Worm (Caenorhabditis elegans) whole organism, L4 larva: Measurements from ENCODE around the gene vgln-1.

Experiments used
- D1046.2 ChIP-seq: fragments of 200-800 bp; sonication (Bioruptor generic); IDR thresholded peaks from 2 replicates; pipeline ENCODE4 v1.3.6; 2022; ENCODE audit warnings: missing genetic modification characterization, missing compliant biosample characterization
- F10B5.3 ChIP-seq: sonication (generic microtip); optimal IDR thresholded peaks from 2 replicates; lab custom pipeline; 2016; ENCODE audit warnings: mild to moderate bottlenecking, missing genetic modification characterization, missing compliant biosample characterization
- F26F4.8 ChIP-seq: fragments of 200-800 bp; sonication (Bioruptor generic); conservative IDR thresholded peaks from 2 replicates; pipeline ENCODE4 v1.3.6; 2022; ENCODE audit warnings: missing genetic modification characterization, missing compliant biosample characterization
- T20F7.1 ChIP-seq: fragments of 200-800 bp; sonication (Bioruptor generic); optimal IDR thresholded peaks from 2 replicates; lab custom pipeline; 2018; ENCODE audit warnings: mild to moderate bottlenecking, missing genetic modification characterization, missing compliant biosample characterization
- Y105C5A.15 ChIP-seq: fragments of 200-800 bp; sonication (Bioruptor generic); IDR thresholded peaks from 2 replicates; pipeline ENCODE4 v1.3.6; 2022; ENCODE audit warnings: missing genetic modification characterization, missing compliant biosample characterization
- Y75B8A.6 ChIP-seq: fragments of 200-800 bp; sonication (Bioruptor generic); IDR thresholded peaks from 2 replicates; pipeline ENCODE4 v1.3.6; 2022; ENCODE audit warnings: missing genetic modification reagents, missing genetic modification characterization, missing compliant biosample characterization
- ZK546.5 ChIP-seq, 2 experiments: sonication (generic microtip); optimal IDR thresholded peaks; 2 replicates each; lab custom pipeline; 2017; ENCODE audit warnings: missing biosample characterization in 2 of 2, missing genetic modification characterization in 2 of 2
- aly-2 ChIP-seq: sonication (generic microtip); optimal IDR thresholded peaks from 2 replicates; lab custom pipeline; 2018; ENCODE audit warnings: missing biosample characterization, missing genetic modification characterization
- ceh-20 ChIP-seq: fragments of 200-800 bp; sonication (Bioruptor generic); IDR thresholded peaks from 2 replicates; pipeline ENCODE4 v1.3.6; 2022; ENCODE audit warnings: missing genetic modification reagents, missing genetic modification characterization, missing compliant biosample characterization
- ceh-44 ChIP-seq: fragments of 200-800 bp; sonication (Bioruptor generic); IDR thresholded peaks from 2 replicates; pipeline ENCODE4 v1.3.6; 2022; ENCODE audit warnings: missing genetic modification reagents, missing genetic modification characterization, missing compliant biosample characterization
- ceh-62 ChIP-seq: sonication (generic microtip); optimal IDR thresholded peaks from 2 replicates; lab custom pipeline; 2017; ENCODE audit warnings: missing biosample characterization, missing genetic modification characterization
- cey-2 ChIP-seq: sonication (generic microtip); optimal IDR thresholded peaks from 3 replicates; lab custom pipeline; 2017; ENCODE audit warnings: missing genetic modification characterization, mild to moderate bottlenecking, missing compliant biosample characterization, antibody characterized with exemption, borderline replicate concordance; ENCODE audit not compliant: insufficient read depth
- daf-16 ChIP-seq, 3 experiments: sonication (generic microtip); optimal IDR thresholded peaks; 2 replicates each; lab custom pipeline; 2016 to 2017; ENCODE audit warnings: missing genetic modification characterization in 3 of 3, missing genetic modification reagents in 3 of 3, mild to moderate bottlenecking in 2 of 3, missing compliant biosample characterization in 2 of 3, missing biosample characterization in 1 of 3, moderate library complexity in 1 of 3
- dmd-6 ChIP-seq: fragments of 200-800 bp; sonication (Bioruptor generic); IDR thresholded peaks from 2 replicates; pipeline ENCODE4 v1.3.6; 2022; ENCODE audit warnings: missing genetic modification reagents, missing genetic modification characterization, missing compliant biosample characterization
- duxl-1 ChIP-seq: sonication (generic microtip); optimal IDR thresholded peaks from 2 replicates; lab custom pipeline; 2016; ENCODE audit warnings: mild to moderate bottlenecking, missing genetic modification characterization, moderate library complexity, missing compliant biosample characterization; ENCODE audit not compliant: poor library complexity
- egl-43 ChIP-seq: fragments of 200-800 bp; sonication (Bioruptor generic); IDR thresholded peaks from 2 replicates; pipeline ENCODE4 v1.3.6; 2022; ENCODE audit warnings: missing genetic modification reagents, missing genetic modification characterization, missing compliant biosample characterization
- fkh-10 ChIP-seq: fragments of 150-350 bp; optimal IDR thresholded peaks from 2 replicates; lab custom pipeline; 2014; ENCODE audit warnings: missing biosample characterization, missing genetic modification reagents, missing genetic modification characterization
- fos-1 ChIP-seq: fragments of 150-350 bp; optimal IDR thresholded peaks from 2 replicates; lab custom pipeline; 2014; ENCODE audit warnings: missing biosample characterization, missing genetic modification characterization
- hlh-11 ChIP-seq: fragments of 200-800 bp; sonication (Bioruptor generic); optimal IDR thresholded peaks from 2 replicates; lab custom pipeline; 2018; ENCODE audit warnings: mild to moderate bottlenecking, missing genetic modification characterization, missing compliant biosample characterization
- hlh-30 ChIP-seq: sonication (generic microtip); optimal IDR thresholded peaks from 2 replicates; lab custom pipeline; 2017; ENCODE audit warnings: antibody characterized with exemption, mild to moderate bottlenecking, missing genetic modification characterization, missing compliant biosample characterization; ENCODE audit not compliant: insufficient read depth
- hmg-1.1 ChIP-seq: fragments of 200-800 bp; sonication (Bioruptor generic); IDR thresholded peaks from 2 replicates; pipeline ENCODE4 v1.3.6; 2022; ENCODE audit warnings: missing genetic modification reagents, missing genetic modification characterization, missing compliant biosample characterization
- jun-1 ChIP-seq: fragments of 150-350 bp; optimal IDR thresholded peaks from 2 replicates; lab custom pipeline; 2014; ENCODE audit warnings: missing biosample characterization, missing genetic modification reagents, missing genetic modification characterization
- lin-1 ChIP-seq: fragments of 200-800 bp; sonication (Bioruptor generic); IDR thresholded peaks from 2 replicates; pipeline ENCODE4 v1.3.6; 2022; ENCODE audit warnings: missing genetic modification reagents, missing genetic modification characterization, missing compliant biosample characterization
- lin-29 ChIP-seq: fragments of 200-800 bp; sonication (Bioruptor generic); IDR thresholded peaks from 2 replicates; pipeline ENCODE4 v1.3.6; 2022; ENCODE audit warnings: missing genetic modification reagents, missing genetic modification characterization, missing compliant biosample characterization
- lsy-2 ChIP-seq, 2 experiments: fragments of 150-350 bp in 1 of 2; sonication (generic microtip) in 1 of 2; optimal IDR thresholded peaks; 2 replicates each; lab custom pipeline; 2014 to 2017; ENCODE audit warnings: missing biosample characterization in 2 of 2, missing genetic modification characterization in 2 of 2
- mdt-29 ChIP-seq: fragments of 200-800 bp; sonication (Bioruptor generic); IDR thresholded peaks from 2 replicates; pipeline ENCODE4 v1.3.6; 2022; ENCODE audit warnings: missing genetic modification reagents, missing genetic modification characterization, missing compliant biosample characterization
- mep-1 ChIP-seq: fragments of 150-350 bp; sonication (generic microtip); optimal IDR thresholded peaks from 3 replicates; lab custom pipeline; 2014; ENCODE audit warnings: missing biosample characterization, missing genetic modification characterization
- mes-2 ChIP-seq: sonication (generic microtip); optimal IDR thresholded peaks from 2 replicates; lab custom pipeline; 2016; ENCODE audit warnings: missing genotype, mild to moderate bottlenecking, missing genetic modification characterization, missing compliant biosample characterization; ENCODE audit not compliant: poor library complexity, severe bottlenecking
- mxl-3 ChIP-seq: fragments of 200-800 bp; sonication (Bioruptor generic); optimal IDR thresholded peaks from 2 replicates; lab custom pipeline; 2018; ENCODE audit warnings: mild to moderate bottlenecking, missing genetic modification characterization, missing compliant biosample characterization
- nhr-10 ChIP-seq: fragments of 150-350 bp; optimal IDR thresholded peaks from 2 replicates; lab custom pipeline; 2014; ENCODE audit warnings: missing biosample characterization, missing genetic modification characterization
- nhr-237 ChIP-seq: sonication (generic microtip); optimal IDR thresholded peaks from 2 replicates; lab custom pipeline; 2017; ENCODE audit warnings: missing biosample characterization, missing genetic modification characterization
- nhr-25 ChIP-seq: sonication (generic microtip); optimal IDR thresholded peaks from 2 replicates; lab custom pipeline; 2017; ENCODE audit warnings: missing genetic modification characterization, mild to moderate bottlenecking, missing compliant biosample characterization, antibody characterized with exemption, moderate library complexity, borderline replicate concordance; ENCODE audit not compliant: insufficient read depth
- nhr-41 ChIP-seq: fragments of 200-800 bp; sonication (Bioruptor generic); IDR thresholded peaks from 2 replicates; pipeline ENCODE4 v1.3.6; 2022; ENCODE audit warnings: missing genetic modification reagents, missing genetic modification characterization, missing compliant biosample characterization
- nhr-48 ChIP-seq: sonication (generic microtip); optimal IDR thresholded peaks from 2 replicates; lab custom pipeline; 2016; ENCODE audit warnings: mild to moderate bottlenecking, missing genetic modification characterization, missing compliant biosample characterization
- nhr-76 ChIP-seq: fragments of 150-350 bp; optimal IDR thresholded peaks from 2 replicates; lab custom pipeline; 2014; ENCODE audit warnings: missing biosample characterization, missing genetic modification characterization
- nhr-77 ChIP-seq: fragments of 150-350 bp; optimal IDR thresholded peaks from 2 replicates; lab custom pipeline; 2014; ENCODE audit warnings: missing biosample characterization, missing genetic modification characterization
- php-3 ChIP-seq: fragments of 200-800 bp; sonication (Bioruptor generic); IDR thresholded peaks from 2 replicates; pipeline ENCODE4 v1.3.6; 2022; ENCODE audit warnings: missing genetic modification reagents, missing genetic modification characterization, missing compliant biosample characterization
- pqm-1 ChIP-seq: sonication (generic microtip); optimal IDR thresholded peaks from 2 replicates; lab custom pipeline; 2017; ENCODE audit warnings: missing biosample characterization, missing genetic modification characterization
- set-16 ChIP-seq: fragments of 200-800 bp; sonication (Bioruptor generic); IDR thresholded peaks from 2 replicates; pipeline ENCODE4 v1.3.6; 2022; ENCODE audit warnings: missing genetic modification reagents, missing genetic modification characterization, missing compliant biosample characterization
- snpc-1.2 ChIP-seq: fragments of 200-800 bp; sonication (Bioruptor generic); IDR thresholded peaks from 2 replicates; pipeline ENCODE4 v1.3.6; 2022; ENCODE audit warnings: missing genetic modification reagents, missing genetic modification characterization, missing compliant biosample characterization
- spr-3 ChIP-seq: fragments of 200-800 bp; sonication (Bioruptor generic); optimal IDR thresholded peaks from 2 replicates; lab custom pipeline; 2018; ENCODE audit warnings: mild to moderate bottlenecking, missing genetic modification characterization, missing compliant biosample characterization
- tag-97 ChIP-seq: fragments of 200-800 bp; sonication (Bioruptor generic); IDR thresholded peaks from 2 replicates; pipeline ENCODE4 v1.3.6; 2022; ENCODE audit warnings: missing genetic modification characterization, missing compliant biosample characterization
- tra-1 ChIP-seq: fragments of 200-800 bp; sonication (Bioruptor generic); IDR thresholded peaks from 2 replicates; pipeline ENCODE4 v1.3.6; 2022; ENCODE audit warnings: missing genetic modification reagents, missing genetic modification characterization, missing compliant biosample characterization
- unc-130 ChIP-seq: sonication (generic microtip); optimal IDR thresholded peaks from 2 replicates; lab custom pipeline; 2016; ENCODE audit warnings: missing genetic modification reagents, missing genetic modification characterization, missing compliant biosample characterization
- zag-1 ChIP-seq: fragments of 150-350 bp; optimal IDR thresholded peaks from 2 replicates; lab custom pipeline; 2014; ENCODE audit warnings: missing biosample characterization, missing genetic modification characterization
- zfp-3 ChIP-seq: fragments of 200-800 bp; sonication (Bioruptor generic); conservative IDR thresholded peaks from 2 replicates; pipeline ENCODE4 v1.3.6; 2022; ENCODE audit warnings: missing genetic modification reagents, missing genetic modification characterization, missing compliant biosample characterization
- zip-11 ChIP-seq: fragments of 200-800 bp; sonication (Bioruptor generic); IDR thresholded peaks from 2 replicates; pipeline ENCODE4 v1.3.6; 2022; ENCODE audit warnings: missing genetic modification characterization, missing compliant biosample characterization
- ztf-11 ChIP-seq: fragments of 150-350 bp; optimal IDR thresholded peaks from 2 replicates; lab custom pipeline; 2014; ENCODE audit warnings: missing biosample characterization, missing genetic modification characterization
- ztf-7 ChIP-seq: fragments of 150-350 bp; optimal IDR thresholded peaks from 2 replicates; lab custom pipeline; 2014; ENCODE audit warnings: missing biosample characterization, missing genetic modification characterization

The vgln-1 gene

ce11 chrII:9892409-9892808 is 1.5 kb upstream of the vgln-1 start, which contains the start of gene C08H9.16 (continued):
- no peak for TF ChIP-seq duxl-1
- peak; percentile 57 for TF ChIP-seq hlh-11 (tag; lab: Kevin White, UChicago)
- TF ChIP-seq mes-2 (tag; lab: Kevin White, UChicago): peak; percentile 68
- TF ChIP-seq daf-16 (GFP tag; optimal IDR thresholded peaks at IDR 0.05; lab: Kevin White, UChicago): no peak
- TF ChIP-seq daf-16 (tag; optimal IDR thresholded peaks at IDR 0.05; lab: Kevin White, UChicago): peak; percentile 46
- TF ChIP-seq egl-43 (GFP tag; lab: Robert Waterston, UW): no peak
- no peak for TF ChIP-seq jun-1
- TF ChIP-seq hmg-1.1: peak; percentile 18; the same call in 1 of the 2 replicates
- TF ChIP-seq dmd-6: peak; percentile 26; the same call in 1 of the 2 replicates
- no peak for TF ChIP-seq ztf-11 (tag; lab: Kevin White, UChicago)
- TF ChIP-seq F10B5.3 (tag; lab: Kevin White, UChicago): no peak
- no peak for TF ChIP-seq ceh-44
- peak; percentile 24 for TF ChIP-seq unc-130 (GFP tag; lab: Kevin White, UChicago)
- no peak for TF ChIP-seq ceh-20 (GFP tag; lab: Robert Waterston, UW)
- no peak for TF ChIP-seq nhr-10

ce11 chrII:9891823-9892222 is 942 bp upstream of the vgln-1 start:
- TF ChIP-seq T20F7.1 (no peak), nhr-48 (tag; lab: Kevin White, UChicago) (peak; percentile 69), nhr-76 (no peak), mxl-3 (GFP tag; lab: Kevin White, UChicago) (no peak), nhr-77 (tag; lab: Kevin White, UChicago) (no peak), duxl-1 (no peak), ceh-62 (tag; lab: Kevin White, UChicago) (no peak), nhr-41 (GFP tag; lab: Robert Waterston, UW) (peak; percentile 60; the same call in 1 of the 2 replicates), cey-2 (tag; lab: Kevin White, UChicago) (no peak), nhr-237 (tag; lab: Kevin White, UChicago) (no peak), lsy-2 (tag; optimal IDR thresholded peaks at IDR 0.05; lab: Kevin White, UChicago) (peak in 1 of 2 experiments; percentile 5), Y105C5A.15 (no peak), zip-11 (GFP tag; lab: Robert Waterston, UW) (no peak), Y75B8A.6 (GFP tag; lab: Robert Waterston, UW) (no peak), lin-29 (GFP tag; lab: Robert Waterston, UW) (no peak), ZK546.5 (tag; optimal IDR thresholded peaks at IDR 0.05; lab: Kevin White, UChicago) (no peak), snpc-1.2 (GFP tag; lab: Robert Waterston, UW) (no peak), ceh-44 (no peak), hlh-30 (tag; lab: Kevin White, UChicago) (no peak), mdt-29 (GFP tag; lab: Robert Waterston, UW) (no peak), D1046.2 (no peak), F26F4.8 (GFP tag; lab: Robert Waterston, UW) (no peak), zfp-3 (GFP tag; lab: Robert Waterston, UW) (no peak), fkh-10 (GFP tag; lab: Kevin White, UChicago) (no peak), fos-1 (no peak), tag-97 (GFP tag; lab: Robert Waterston, UW) (no peak), ztf-7 (tag; lab: Kevin White, UChicago) (no peak), spr-3 (GFP tag; lab: Kevin White, UChicago) (no peak), php-3 (GFP tag; lab: Robert Waterston, UW) (peak; percentile 86), pqm-1 (tag; lab: Kevin White, UChicago) (peak; percentile 72), ceh-20 (GFP tag; lab: Robert Waterston, UW) (0 out of 2 replicates have a peak, but pooled peaks have one; percentile 11), dmd-6 (peak; percentile 94), tra-1 (peak; percentile 79), lin-1 (GFP tag; lab: Robert Waterston, UW) (0 out of 2 replicates have a peak, but pooled peaks have one; percentile 41), aly-2 (no peak), set-16 (GFP tag; lab: Robert Waterston, UW) (no peak), mep-1 (tag; lab: Kevin White, UChicago) (no peak), zag-1 (tag; lab: Kevin White, UChicago) (no peak), nhr-25 (tag; lab: Kevin White, UChicago) (no peak)
